Fruit fly (Drosophila melanogaster): ENCODE results near the gene CG17726.

CG17726 gene

DNA sequence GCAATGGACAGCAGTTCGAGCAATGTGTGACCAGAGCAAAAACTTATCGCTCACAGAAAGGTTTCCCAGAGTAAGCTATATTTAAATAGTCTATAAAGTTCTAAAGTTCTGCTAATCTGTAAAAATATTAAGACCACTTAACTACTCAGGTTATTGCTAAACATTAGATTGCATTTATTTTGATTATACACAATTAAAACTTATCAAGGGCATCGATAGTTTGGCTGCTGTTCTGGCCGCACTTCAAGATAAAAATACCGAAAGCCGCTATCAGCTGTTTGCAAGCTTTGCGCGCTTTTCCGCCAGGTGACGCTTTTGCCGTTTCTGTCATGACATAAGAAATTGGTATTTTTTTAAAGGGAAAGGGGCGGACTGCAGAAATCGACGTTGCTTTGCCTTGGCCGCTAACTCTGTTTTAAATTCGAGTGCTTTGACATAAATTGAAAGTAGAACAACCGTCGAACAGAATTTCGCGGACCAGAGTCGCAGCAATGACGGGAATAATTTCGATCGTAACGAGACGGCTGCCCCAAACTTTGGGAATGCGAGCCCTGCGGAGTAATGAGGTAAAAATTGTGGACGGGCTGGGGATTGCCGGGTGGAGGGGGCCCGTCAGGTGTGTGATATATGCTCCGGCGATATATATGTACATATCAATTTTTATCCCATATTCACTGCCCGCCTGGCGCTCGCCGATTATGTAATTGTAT lies 17.5 kb downstream of the CG17726 start, which contains the start of the genes CG17734 and CG5214:
Gene CG17734, minus strand, starts transcription at position 49 of the 710 bp plus-strand sequence.
Gene CG5214, plus strand, starts transcription at position 352 of the 710 bp plus-strand sequence.
- TF ChIP-seq bab1 (GFP tag; optimal IDR thresholded peaks at IDR 0.05), result peak; percentile 51
- TF ChIP-seq CG5204 (GFP tag; optimal IDR thresholded peaks at IDR 0.05), result no peak
- TF ChIP-seq toe (GFP tag; optimal IDR thresholded peaks at IDR 0.05), result peak; percentile 52
- peak; percentile 32 for TF ChIP-seq cic (GFP tag; optimal IDR thresholded peaks at IDR 0.05)
- no peak for TF ChIP-seq CG33017 (tag; optimal IDR thresholded peaks at IDR 0.05)
- TF ChIP-seq CG7101 (tag; optimal IDR thresholded peaks at IDR 0.05), result peak; percentile 9
- TF ChIP-seq Mnt (GFP tag; optimal IDR thresholded peaks at IDR 0.05), result peak; percentile 49
- peak; percentile 100 for TF ChIP-seq tj (GFP tag; optimal IDR thresholded peaks at IDR 0.05)
- TF ChIP-seq CG7045 (GFP tag; optimal IDR thresholded peaks at IDR 0.05), result no peak
- no peak for TF ChIP-seq kay (GFP tag; ENCODE audit: borderline replicate concordance)
- no peak for TF ChIP-seq Crg-1 (GFP tag; optimal IDR thresholded peaks at IDR 0.05)
- no peak for TF ChIP-seq Clk (GFP tag; optimal IDR thresholded peaks at IDR 0.05)
- TF ChIP-seq CG1620 (GFP tag; optimal IDR thresholded peaks at IDR 0.05), result peak; percentile 19
- TF ChIP-seq Hr96 (GFP tag; optimal IDR thresholded peaks at IDR 0.05), result peak; percentile 44
- no peak for TF ChIP-seq ovo (GFP tag; optimal IDR thresholded peaks at IDR 0.05)
- peak; percentile 30 for TF ChIP-seq CG11617 (GFP tag; optimal IDR thresholded peaks at IDR 0.05)
- no peak for TF ChIP-seq pad (GFP tag; optimal IDR thresholded peaks at IDR 0.05)

- TF ChIP-seq cnc (optimal IDR thresholded peaks at IDR 0.05), result no peak
- TF ChIP-seq CG33017 (tag; optimal IDR thresholded peaks at IDR 0.05), result no peak
- TF ChIP-seq CG1620 (GFP tag; optimal IDR thresholded peaks at IDR 0.05), result no peak
- TF ChIP-seq CG11617 (GFP tag; optimal IDR thresholded peaks at IDR 0.05), result no peak
- no peak for TF ChIP-seq Hr96 (GFP tag; optimal IDR thresholded peaks at IDR 0.05)
- no peak for TF ChIP-seq CG12768 (GFP tag; optimal IDR thresholded peaks at IDR 0.05)
- no peak for TF ChIP-seq cic (GFP tag; optimal IDR thresholded peaks at IDR 0.05)
- TF ChIP-seq Clk (GFP tag; optimal IDR thresholded peaks at IDR 0.05), result no peak
- TF ChIP-seq CG7045 (GFP tag; optimal IDR thresholded peaks at IDR 0.05), result no peak
- no peak for TF ChIP-seq kay (GFP tag; ENCODE audit: borderline replicate concordance)
- no peak for TF ChIP-seq CG14711 (tag; optimal IDR thresholded peaks at IDR 0.05)
- no peak for TF ChIP-seq ovo (GFP tag; optimal IDR thresholded peaks at IDR 0.05)
- no peak for TF ChIP-seq Crg-1 (GFP tag; optimal IDR thresholded peaks at IDR 0.05)
- TF ChIP-seq pad (GFP tag; optimal IDR thresholded peaks at IDR 0.05), result no peak
- no peak for TF ChIP-seq tj (GFP tag; optimal IDR thresholded peaks at IDR 0.05)
Measured at dm6 chr3R:11245803-11246202, 19.2 kb downstream of the CG17726 start.

- no peak for TF ChIP-seq CG5204 (GFP tag; optimal IDR thresholded peaks at IDR 0.05)
- TF ChIP-seq CG7101 (tag; optimal IDR thresholded peaks at IDR 0.05), result no peak
- TF ChIP-seq CG33017 (tag; optimal IDR thresholded peaks at IDR 0.05), result no peak
- no peak for TF ChIP-seq ovo (GFP tag; optimal IDR thresholded peaks at IDR 0.05)
- TF ChIP-seq Mnt (GFP tag; optimal IDR thresholded peaks at IDR 0.05), result no peak
- no peak for TF ChIP-seq Clk (GFP tag; optimal IDR thresholded peaks at IDR 0.05)
Measured at dm6 chr3R:11246865-11247264, 20.3 kb downstream of the CG17726 start.

DNA sequence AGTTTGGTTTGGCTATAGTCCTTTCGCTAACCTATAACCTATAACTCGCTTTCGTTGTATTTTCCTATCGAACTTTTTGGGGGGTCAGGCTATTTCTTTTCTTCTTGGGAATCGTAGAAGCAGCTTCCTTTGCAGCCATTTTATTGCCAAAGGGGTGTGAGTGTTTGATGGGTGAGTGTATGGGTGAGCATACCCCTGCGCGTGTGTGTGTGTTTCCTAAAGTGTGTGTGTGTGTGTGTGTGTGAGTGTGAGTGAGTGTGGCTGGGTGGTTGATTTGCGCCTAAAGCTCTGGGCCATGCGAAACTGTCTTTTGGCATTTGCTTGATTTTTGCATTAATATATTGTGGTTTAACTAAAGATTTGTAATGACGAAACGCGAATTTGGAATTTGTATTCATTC lies 27.2 kb downstream of the CG17726 start:
- TF ChIP-seq ovo (GFP tag; optimal IDR thresholded peaks at IDR 0.05), result no peak
- TF ChIP-seq CG7101 (tag; optimal IDR thresholded peaks at IDR 0.05), result no peak
- no peak for TF ChIP-seq bab1 (GFP tag; optimal IDR thresholded peaks at IDR 0.05)
- TF ChIP-seq CG1620 (GFP tag; optimal IDR thresholded peaks at IDR 0.05), result no peak
- TF ChIP-seq CG12768 (GFP tag; optimal IDR thresholded peaks at IDR 0.05), result no peak
- no peak for TF ChIP-seq CG5204 (GFP tag; optimal IDR thresholded peaks at IDR 0.05)
- TF ChIP-seq toe (GFP tag; optimal IDR thresholded peaks at IDR 0.05), result no peak
- no peak for TF ChIP-seq Clk (GFP tag; optimal IDR thresholded peaks at IDR 0.05)
- TF ChIP-seq cnc (optimal IDR thresholded peaks at IDR 0.05), result no peak
- no peak for TF ChIP-seq CG7045 (GFP tag; optimal IDR thresholded peaks at IDR 0.05)
- TF ChIP-seq Crg-1 (GFP tag; optimal IDR thresholded peaks at IDR 0.05), result no peak
- TF ChIP-seq Hr96 (GFP tag; optimal IDR thresholded peaks at IDR 0.05), result no peak
- no peak for TF ChIP-seq cic (GFP tag; optimal IDR thresholded peaks at IDR 0.05)
- no peak for TF ChIP-seq Mnt (GFP tag; optimal IDR thresholded peaks at IDR 0.05)
- TF ChIP-seq kay (GFP tag; ENCODE audit: borderline replicate concordance), result no peak
- TF ChIP-seq CG33017 (tag; optimal IDR thresholded peaks at IDR 0.05), result no peak
- no peak for TF ChIP-seq pad (GFP tag; optimal IDR thresholded peaks at IDR 0.05)

DNA sequence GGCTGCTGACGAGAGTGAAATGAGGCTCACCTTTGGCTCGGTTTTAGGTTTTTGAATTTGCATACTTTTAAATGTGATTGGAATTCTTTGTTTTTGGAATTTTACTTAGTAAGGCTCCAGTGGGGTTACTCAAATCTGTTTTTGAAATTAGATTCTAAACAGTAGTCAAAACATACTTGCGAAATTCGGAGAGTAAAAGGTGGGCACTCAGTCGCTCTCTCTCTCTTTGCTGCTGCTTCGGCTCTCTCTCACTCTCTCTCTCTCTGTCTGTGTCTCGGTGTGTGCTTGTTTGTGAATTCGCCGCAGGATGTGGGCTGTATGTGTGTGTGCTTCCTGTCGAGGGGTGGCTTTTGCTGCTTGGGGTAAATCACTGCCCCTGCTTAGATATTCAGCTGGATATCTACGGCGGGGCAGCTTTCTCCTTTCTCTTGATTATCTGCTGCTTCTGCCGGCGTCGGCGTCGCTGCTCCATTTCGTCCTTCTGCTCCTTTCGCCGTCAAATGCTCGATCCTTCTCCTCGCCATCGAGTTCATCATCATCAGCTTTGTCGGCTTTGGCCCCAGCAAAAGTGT lies 27.9 kb downstream of the CG17726 start:
- TF ChIP-seq CG11617 (GFP tag; optimal IDR thresholded peaks at IDR 0.05) (no peak), Hr96 (GFP tag; optimal IDR thresholded peaks at IDR 0.05) (no peak), pad (GFP tag; optimal IDR thresholded peaks at IDR 0.05) (peak; percentile 90), cnc (optimal IDR thresholded peaks at IDR 0.05) (no peak)

- TF ChIP-seq CG33017 (tag; optimal IDR thresholded peaks at IDR 0.05) (no peak), Clk (GFP tag; optimal IDR thresholded peaks at IDR 0.05) (no peak), CG12768 (GFP tag; optimal IDR thresholded peaks at IDR 0.05) (no peak), CG7101 (tag; optimal IDR thresholded peaks at IDR 0.05) (no peak), CG14711 (tag; optimal IDR thresholded peaks at IDR 0.05) (no peak), cnc (optimal IDR thresholded peaks at IDR 0.05) (no peak), ovo (GFP tag; optimal IDR thresholded peaks at IDR 0.05) (no peak), bab1 (GFP tag; optimal IDR thresholded peaks at IDR 0.05) (no peak), cic (GFP tag; optimal IDR thresholded peaks at IDR 0.05) (no peak), tj (GFP tag; optimal IDR thresholded peaks at IDR 0.05) (no peak), Crg-1 (GFP tag; optimal IDR thresholded peaks at IDR 0.05) (no peak), kay (GFP tag; ENCODE audit: borderline replicate concordance) (no peak), CG5204 (GFP tag; optimal IDR thresholded peaks at IDR 0.05) (no peak), CG11617 (GFP tag; optimal IDR thresholded peaks at IDR 0.05) (no peak)
Measured at dm6 chr3R:11257537-11257936, 31.0 kb downstream of the CG17726 start.

Data from whole organism, adult.